Worm (Caenorhabditis elegans) whole organism, L4 larva: ENCODE results near the gene slfl-5.

Source experiments
- F26F4.8 ChIP-seq: fragments of 200-800 bp; sonication (Bioruptor generic); conservative IDR thresholded peaks from 2 replicates; pipeline ENCODE4 v1.3.6; 2022; ENCODE audit warnings: missing genetic modification characterization, missing compliant biosample characterization
- F37D6.2 ChIP-seq: sonication (generic microtip); optimal IDR thresholded peaks from 2 replicates; lab custom pipeline; 2016; ENCODE audit warnings: mild to moderate bottlenecking, missing genetic modification characterization, missing compliant biosample characterization
- F49E8.2 ChIP-seq: sonication (generic microtip); optimal IDR thresholded peaks from 2 replicates; lab custom pipeline; 2016; ENCODE audit warnings: missing compliant biosample characterization, mild to moderate bottlenecking, missing genetic modification characterization, borderline replicate concordance
- Y75B8A.6 ChIP-seq: fragments of 200-800 bp; sonication (Bioruptor generic); IDR thresholded peaks from 2 replicates; pipeline ENCODE4 v1.3.6; 2022; ENCODE audit warnings: missing genetic modification reagents, missing genetic modification characterization, missing compliant biosample characterization
- attf-4 ChIP-seq: sonication (generic microtip); optimal IDR thresholded peaks from 3 replicates; lab custom pipeline; 2017; ENCODE audit warnings: missing biosample characterization, missing genetic modification characterization
- ceh-32 ChIP-seq: sonication (generic microtip); optimal IDR thresholded peaks from 2 replicates; lab custom pipeline; 2016; ENCODE audit warnings: mild to moderate bottlenecking, missing genetic modification characterization, missing compliant biosample characterization; ENCODE audit not compliant: poor library complexity
- daf-16 ChIP-seq, 3 experiments: sonication (generic microtip); optimal IDR thresholded peaks; 2 replicates each; lab custom pipeline; 2016 to 2017; ENCODE audit warnings: missing genetic modification characterization in 3 of 3, missing genetic modification reagents in 3 of 3, mild to moderate bottlenecking in 2 of 3, missing compliant biosample characterization in 2 of 3, missing biosample characterization in 1 of 3, moderate library complexity in 1 of 3
- daf-8 ChIP-seq: fragments of 200-800 bp; sonication (Bioruptor generic); IDR thresholded peaks from 2 replicates; pipeline ENCODE4 v1.3.6; 2022; ENCODE audit warnings: missing genetic modification characterization, missing compliant biosample characterization
- dmd-6 ChIP-seq: fragments of 200-800 bp; sonication (Bioruptor generic); IDR thresholded peaks from 2 replicates; pipeline ENCODE4 v1.3.6; 2022; ENCODE audit warnings: missing genetic modification reagents, missing genetic modification characterization, missing compliant biosample characterization
- dpl-1 ChIP-seq: fragments of 150-350 bp; optimal IDR thresholded peaks from 2 replicates; lab custom pipeline; 2014; ENCODE audit warnings: missing biosample characterization, missing genetic modification reagents, missing genetic modification characterization
- egl-27 ChIP-seq: sonication (generic microtip); optimal IDR thresholded peaks from 3 replicates; lab custom pipeline; 2017; ENCODE audit warnings: missing biosample characterization, missing genetic modification reagents, missing genetic modification characterization
- gei-8 ChIP-seq: fragments of 200-800 bp; sonication (Bioruptor generic); optimal IDR thresholded peaks from 2 replicates; lab custom pipeline; 2018; ENCODE audit warnings: mild to moderate bottlenecking, missing genetic modification characterization, missing compliant biosample characterization
- hlh-11 ChIP-seq: fragments of 200-800 bp; sonication (Bioruptor generic); optimal IDR thresholded peaks from 2 replicates; lab custom pipeline; 2018; ENCODE audit warnings: mild to moderate bottlenecking, missing genetic modification characterization, missing compliant biosample characterization
- hlh-30 ChIP-seq: sonication (generic microtip); optimal IDR thresholded peaks from 2 replicates; lab custom pipeline; 2017; ENCODE audit warnings: antibody characterized with exemption, mild to moderate bottlenecking, missing genetic modification characterization, missing compliant biosample characterization; ENCODE audit not compliant: insufficient read depth
- lim-7 ChIP-seq: fragments of 200-800 bp; sonication (Bioruptor generic); IDR thresholded peaks from 2 replicates; pipeline ENCODE4 v1.3.6; 2022; ENCODE audit warnings: missing genetic modification characterization, missing compliant biosample characterization
- lin-1 ChIP-seq: fragments of 200-800 bp; sonication (Bioruptor generic); IDR thresholded peaks from 2 replicates; pipeline ENCODE4 v1.3.6; 2022; ENCODE audit warnings: missing genetic modification reagents, missing genetic modification characterization, missing compliant biosample characterization
- lin-15B ChIP-seq: fragments of 150-350 bp; sonication (generic microtip); optimal IDR thresholded peaks from 3 replicates; lab custom pipeline; 2014; ENCODE audit warnings: missing biosample characterization, missing genetic modification characterization
- mdl-1 ChIP-seq, 2 experiments: fragments of 150-350 bp in 1 of 2; sonication (generic microtip) in 1 of 2; optimal IDR thresholded peaks; 2 replicates each; lab custom pipeline; 2014 to 2017; ENCODE audit warnings: missing biosample characterization in 2 of 2, missing genetic modification characterization in 2 of 2
- nhr-11 ChIP-seq: fragments of 150-350 bp; optimal IDR thresholded peaks from 2 replicates; lab custom pipeline; 2014; ENCODE audit warnings: missing biosample characterization, missing genetic modification characterization
- nhr-237 ChIP-seq: sonication (generic microtip); optimal IDR thresholded peaks from 2 replicates; lab custom pipeline; 2017; ENCODE audit warnings: missing biosample characterization, missing genetic modification characterization
- nhr-28 ChIP-seq: fragments of 150-350 bp; optimal IDR thresholded peaks from 2 replicates; lab custom pipeline; 2014; ENCODE audit warnings: missing biosample characterization, missing genetic modification characterization
- nhr-48 ChIP-seq: sonication (generic microtip); optimal IDR thresholded peaks from 2 replicates; lab custom pipeline; 2016; ENCODE audit warnings: mild to moderate bottlenecking, missing genetic modification characterization, missing compliant biosample characterization
- nhr-77 ChIP-seq: fragments of 150-350 bp; optimal IDR thresholded peaks from 2 replicates; lab custom pipeline; 2014; ENCODE audit warnings: missing biosample characterization, missing genetic modification characterization
- rbr-2 ChIP-seq: sonication (generic microtip); optimal IDR thresholded peaks from 2 replicates; lab custom pipeline; 2016; ENCODE audit warnings: missing genotype, missing genetic modification characterization, missing compliant biosample characterization
- sdz-12 ChIP-seq: fragments of 200-800 bp; sonication (Bioruptor generic); optimal IDR thresholded peaks from 2 replicates; lab custom pipeline; 2018; ENCODE audit warnings: mild to moderate bottlenecking, missing genetic modification characterization, missing compliant biosample characterization
- set-16 ChIP-seq: fragments of 200-800 bp; sonication (Bioruptor generic); IDR thresholded peaks from 2 replicates; pipeline ENCODE4 v1.3.6; 2022; ENCODE audit warnings: missing genetic modification reagents, missing genetic modification characterization, missing compliant biosample characterization
- snpc-1.2 ChIP-seq: fragments of 200-800 bp; sonication (Bioruptor generic); IDR thresholded peaks from 2 replicates; pipeline ENCODE4 v1.3.6; 2022; ENCODE audit warnings: missing genetic modification reagents, missing genetic modification characterization, missing compliant biosample characterization
- tag-97 ChIP-seq: fragments of 200-800 bp; sonication (Bioruptor generic); IDR thresholded peaks from 2 replicates; pipeline ENCODE4 v1.3.6; 2022; ENCODE audit warnings: missing genetic modification characterization, missing compliant biosample characterization
- tra-1 ChIP-seq: fragments of 200-800 bp; sonication (Bioruptor generic); IDR thresholded peaks from 2 replicates; pipeline ENCODE4 v1.3.6; 2022; ENCODE audit warnings: missing genetic modification reagents, missing genetic modification characterization, missing compliant biosample characterization
- unc-62 ChIP-seq, 3 experiments: fragments of 150-350 bp in 1 of 3; sonication (generic microtip); optimal IDR thresholded peaks in 2 of 3; peaks in 1 of 3; 1 replicate in 1 of 3; 2 replicates in 2 of 3; lab custom pipeline; 2014 to 2017; ENCODE audit warnings: missing biosample characterization in 3 of 3, missing genetic modification characterization in 3 of 3, missing genetic modification reagents in 3 of 3, missing genotype in 1 of 3
- zip-11 ChIP-seq: fragments of 200-800 bp; sonication (Bioruptor generic); IDR thresholded peaks from 2 replicates; pipeline ENCODE4 v1.3.6; 2022; ENCODE audit warnings: missing genetic modification characterization, missing compliant biosample characterization
- zip-2 ChIP-seq: fragments of 150-350 bp; optimal IDR thresholded peaks from 2 replicates; lab custom pipeline; 2014; ENCODE audit warnings: missing biosample characterization, missing genetic modification characterization

slfl-5 gene

DNA sequence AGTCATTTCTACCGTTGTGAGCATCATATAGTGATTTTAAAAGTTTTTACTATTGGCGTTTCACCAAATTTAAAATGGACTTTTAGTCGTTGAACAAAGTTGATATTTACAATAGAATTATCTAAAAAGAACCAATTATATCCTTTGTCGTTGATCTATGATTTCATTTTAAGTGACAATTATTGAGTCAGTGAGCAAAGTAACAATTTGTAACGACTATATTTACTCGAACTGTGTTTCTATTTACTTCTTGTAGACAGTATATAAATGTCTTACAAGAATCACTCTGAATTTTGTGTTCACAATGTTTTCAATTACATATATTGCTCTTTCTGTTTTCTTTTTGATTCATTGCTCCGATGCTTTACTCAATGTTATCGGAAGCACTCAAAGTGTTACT lies 3.7 kb downstream of the slfl-5 start, which contains the start of gene ttr-22:
ttr-22 (plus strand) TSS at position 301 of the 400 bp plus-strand sequence.
- TF ChIP-seq Y75B8A.6 (GFP tag; lab: Robert Waterston, UW) = no peak
- no peak for TF ChIP-seq snpc-1.2
- TF ChIP-seq nhr-48 = no peak
- TF ChIP-seq tra-1 (GFP tag; lab: Robert Waterston, UW) = no peak
- no peak for TF ChIP-seq F37D6.2 (tag; lab: Kevin White, UChicago)
- no peak for TF ChIP-seq zip-2 (tag; lab: Kevin White, UChicago)
- no peak for TF ChIP-seq set-16 (GFP tag; lab: Robert Waterston, UW)
- no peak for TF ChIP-seq lim-7 (GFP tag; lab: Robert Waterston, UW)
- no peak for TF ChIP-seq egl-27
- TF ChIP-seq gei-8 (GFP tag; lab: Kevin White, UChicago) = no peak
- no peak for TF ChIP-seq dpl-1 (GFP tag; lab: Kevin White, UChicago)
- TF ChIP-seq dmd-6 (GFP tag; lab: Robert Waterston, UW) = no peak
- TF ChIP-seq sdz-12 (GFP tag; lab: Kevin White, UChicago) = no peak
- TF ChIP-seq mdl-1 (tag; optimal IDR thresholded peaks at IDR 0.05; lab: Kevin White, UChicago) = no peak

DNA sequence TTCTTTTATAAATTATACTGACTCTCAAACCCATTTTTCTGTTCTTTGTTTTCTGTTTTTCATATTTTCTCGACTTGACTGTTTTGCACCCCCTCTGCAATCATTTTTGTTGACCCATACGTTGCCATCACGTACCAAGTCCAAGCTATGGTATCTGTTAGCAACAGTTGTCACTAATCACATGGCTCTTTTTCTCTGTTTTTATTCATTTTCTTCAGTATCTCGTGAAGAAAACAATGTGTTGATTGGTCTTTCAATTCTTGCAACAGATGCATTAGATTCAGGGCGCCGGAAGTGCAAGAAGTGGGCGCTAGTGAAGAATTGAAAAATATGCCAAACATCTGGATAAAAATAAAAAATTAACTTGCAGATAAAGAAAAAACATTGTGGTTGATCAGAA lies 9.3 kb downstream of the slfl-5 start:
- TF ChIP-seq ceh-32 (tag; lab: Kevin White, UChicago) = no peak
- TF ChIP-seq hlh-11 (tag; lab: Kevin White, UChicago) = peak; percentile 33
- peak; percentile 26 for TF ChIP-seq nhr-11
- TF ChIP-seq nhr-77 = no peak
- no peak for TF ChIP-seq nhr-237 (tag; lab: Kevin White, UChicago)
- TF ChIP-seq lin-15B = no peak
- TF ChIP-seq F26F4.8 (GFP tag; lab: Robert Waterston, UW) = no peak
- TF ChIP-seq zip-11 (GFP tag; lab: Robert Waterston, UW) = no peak
- peak in 1 of 2 experiments; percentile 100 for TF ChIP-seq daf-16 (GFP tag; optimal IDR thresholded peaks at IDR 0.05; lab: Kevin White, UChicago)
- TF ChIP-seq daf-16 (tag; optimal IDR thresholded peaks at IDR 0.05; lab: Kevin White, UChicago) = no peak
- TF ChIP-seq egl-27 = no peak
- TF ChIP-seq tag-97 (GFP tag; lab: Robert Waterston, UW) = no peak

DNA sequence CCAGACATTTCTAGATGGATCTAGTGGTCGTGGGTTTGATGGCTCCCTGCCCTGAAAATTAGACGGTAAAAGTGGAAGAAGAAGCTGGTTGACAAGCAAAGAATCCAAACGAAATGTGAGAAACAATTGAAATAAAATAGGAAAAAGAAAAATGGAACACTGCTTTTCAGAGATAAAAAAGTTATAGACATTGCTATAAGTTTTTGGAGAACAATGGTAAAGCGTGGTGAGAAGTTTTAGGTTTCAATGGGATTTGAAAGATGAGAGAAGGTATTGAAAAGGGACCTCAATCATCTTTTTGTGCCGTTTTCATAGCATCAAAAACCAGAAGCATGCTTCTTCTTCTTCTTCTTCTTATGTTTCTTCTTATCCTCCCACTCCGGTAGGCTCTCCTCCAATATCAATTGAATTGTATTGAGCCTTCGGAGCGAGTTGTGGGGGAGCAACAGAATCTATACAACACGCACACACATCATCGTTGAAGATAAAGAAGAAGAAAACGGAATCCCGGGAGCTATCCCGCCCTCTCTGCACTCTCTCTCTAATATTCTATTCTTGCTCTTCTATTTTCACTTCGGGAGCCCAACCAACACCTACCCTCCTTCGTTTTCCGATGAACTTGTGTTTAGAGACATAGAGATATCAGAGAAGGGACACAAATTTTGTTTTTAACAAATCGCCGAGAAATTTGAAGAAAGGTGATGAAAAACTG lies 10.4 kb downstream of the slfl-5 start, which contains the start of gene myo-3:
myo-3 (minus strand) TSS at position 51 of the 712 bp plus-strand sequence.
- TF ChIP-seq daf-8 (no peak), zip-2 (tag; lab: Kevin White, UChicago) (no peak), nhr-11 (peak; percentile 9), attf-4 (no peak), F49E8.2 (tag; lab: Kevin White, UChicago) (no peak), daf-16 (GFP tag; optimal IDR thresholded peaks at IDR 0.05; lab: Kevin White, UChicago) (peak in 1 of 2 experiments; percentile 85), daf-16 (tag; optimal IDR thresholded peaks at IDR 0.05; lab: Kevin White, UChicago) (no peak), unc-62 (GFP tag; optimal IDR thresholded peaks at IDR 0.05 in 1 of 2; lab: Kevin White, UChicago) (peak in 1 of 2 experiments; percentile 68), unc-62 (tag; optimal IDR thresholded peaks at IDR 0.05; lab: Kevin White, UChicago) (no peak), hlh-11 (tag; lab: Kevin White, UChicago) (peak; percentile 55), nhr-28 (tag; lab: Kevin White, UChicago) (peak; percentile 18), rbr-2 (tag; lab: Kevin White, UChicago) (no peak)

DNA sequence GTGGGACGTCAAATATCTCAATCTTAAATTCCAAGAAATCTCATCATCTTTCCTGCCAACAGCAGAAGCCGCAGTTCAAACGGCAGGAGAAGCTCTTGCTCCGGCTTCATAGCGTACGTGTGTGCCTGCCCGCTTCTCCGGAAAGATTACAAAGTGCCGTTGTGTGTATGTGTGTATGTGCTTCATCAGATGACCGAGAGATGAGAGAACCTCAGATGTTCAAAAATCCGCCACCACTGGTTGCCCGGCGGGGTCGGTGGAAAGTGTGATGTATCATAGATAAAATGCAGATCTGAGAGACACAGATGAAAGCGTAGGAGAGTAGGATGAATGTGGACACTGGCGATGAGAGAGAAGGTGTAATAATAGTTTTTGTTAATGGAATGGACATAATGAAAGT lies 11.4 kb downstream of the slfl-5 start:
- TF ChIP-seq lin-1 (GFP tag; lab: Robert Waterston, UW) (no peak), unc-62 (GFP tag; optimal IDR thresholded peaks at IDR 0.05 in 1 of 2; lab: Kevin White, UChicago) (peak in 1 of 2 experiments; percentile 44), unc-62 (tag; optimal IDR thresholded peaks at IDR 0.05; lab: Kevin White, UChicago) (no peak), nhr-28 (tag; lab: Kevin White, UChicago) (no peak), hlh-30 (no peak), hlh-11 (tag; lab: Kevin White, UChicago) (peak; percentile 65), daf-16 (GFP tag; optimal IDR thresholded peaks at IDR 0.05; lab: Kevin White, UChicago) (peak in 1 of 2 experiments; percentile 35), daf-16 (tag; optimal IDR thresholded peaks at IDR 0.05; lab: Kevin White, UChicago) (no peak), nhr-11 (peak; percentile 26)
